Worm (Caenorhabditis elegans): ENCODE measurements around the gene ugt-5.

The ugt-5 gene

DNA sequence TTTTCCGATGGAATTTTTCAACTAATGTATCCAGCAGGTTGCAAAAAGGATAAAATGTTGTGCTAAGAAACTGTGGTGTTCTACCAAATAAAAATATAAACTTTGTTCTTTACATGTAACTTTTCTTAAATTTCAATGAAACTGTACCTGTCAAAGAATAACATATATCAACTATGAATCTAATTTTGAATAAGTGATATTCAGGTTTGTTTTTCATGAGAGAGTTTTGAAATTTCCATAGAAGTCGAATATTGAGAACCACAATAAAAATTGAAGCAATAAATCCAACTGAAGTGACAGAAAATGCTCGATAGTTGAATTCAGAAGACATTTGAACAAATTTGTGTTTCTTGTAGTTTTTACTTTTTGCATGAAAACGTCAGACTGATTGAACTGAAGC, 2.6 kb downstream of the ugt-5 start, which contains the start of gene srbc-43:
Gene srbc-43 (minus strand): TSS at position 331 of the 400 bp plus-strand sequence.
- TF ChIP-seq unc-62 (GFP tag; optimal IDR thresholded peaks at IDR 0.05) (no peak), nhr-43 (tag; optimal IDR thresholded peaks at IDR 0.05; ENCODE audit: poor library complexity, severe bottlenecking) (no peak), fos-1 (tag; optimal IDR thresholded peaks at IDR 0.05) (no peak)

DNA sequence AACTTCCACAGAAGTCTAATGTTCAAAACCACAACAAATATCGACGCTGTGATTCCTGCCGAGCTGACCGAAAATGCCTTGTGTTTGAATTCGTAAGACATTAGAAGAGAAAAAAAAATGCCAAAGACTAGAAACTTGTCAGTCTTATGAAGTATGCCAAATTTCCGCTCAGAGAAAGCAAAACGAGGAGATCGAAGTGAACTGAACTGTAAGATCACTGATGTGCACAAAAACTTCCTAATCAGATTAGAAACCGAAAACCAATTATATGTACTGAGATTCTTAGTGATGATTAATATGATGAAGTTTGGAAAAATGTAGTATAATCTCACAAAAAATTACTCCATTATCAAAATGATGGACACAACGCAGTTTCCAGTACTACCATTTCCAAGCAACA, 4.3 kb downstream of the ugt-5 start, which contains the start of gene srbc-44:
Gene srbc-44 (minus strand): TSS at position 101 of the 400 bp plus-strand sequence.
- no peak for TF ChIP-seq eor-1 (tag; optimal IDR thresholded peaks at IDR 0.05)
- TF ChIP-seq elt-2 (tag; optimal IDR thresholded peaks at IDR 0.05) = no peak
- TF ChIP-seq ztf-11 (tag; optimal IDR thresholded peaks at IDR 0.05) = no peak
- no peak for TF ChIP-seq ZK546.5 (tag; optimal IDR thresholded peaks at IDR 0.05)
- TF ChIP-seq aly-2 (tag; optimal IDR thresholded peaks at IDR 0.05) = no peak
- no peak for TF ChIP-seq unc-62 (GFP tag; optimal IDR thresholded peaks at IDR 0.05)
- TF ChIP-seq tbx-2 (tag; optimal IDR thresholded peaks at IDR 0.05) = no peak
- TF ChIP-seq fkh-10 (GFP tag; optimal IDR thresholded peaks at IDR 0.05) = no peak
- TF ChIP-seq pha-4 (tag; optimal IDR thresholded peaks at IDR 0.05) = no peak
- TF ChIP-seq lin-15B (tag; optimal IDR thresholded peaks at IDR 0.05) = no peak
- no peak for TF ChIP-seq skn-1 (tag; optimal IDR thresholded peaks at IDR 0.05)
- TF ChIP-seq ceh-9 (tag; optimal IDR thresholded peaks at IDR 0.05) = no peak
- no peak for TF ChIP-seq mdl-1 (tag; optimal IDR thresholded peaks at IDR 0.05)
- no peak for TF ChIP-seq jun-1 (tag; optimal IDR thresholded peaks at IDR 0.05)
- no peak for TF ChIP-seq elt-3 (tag; optimal IDR thresholded peaks at IDR 0.05)

DNA sequence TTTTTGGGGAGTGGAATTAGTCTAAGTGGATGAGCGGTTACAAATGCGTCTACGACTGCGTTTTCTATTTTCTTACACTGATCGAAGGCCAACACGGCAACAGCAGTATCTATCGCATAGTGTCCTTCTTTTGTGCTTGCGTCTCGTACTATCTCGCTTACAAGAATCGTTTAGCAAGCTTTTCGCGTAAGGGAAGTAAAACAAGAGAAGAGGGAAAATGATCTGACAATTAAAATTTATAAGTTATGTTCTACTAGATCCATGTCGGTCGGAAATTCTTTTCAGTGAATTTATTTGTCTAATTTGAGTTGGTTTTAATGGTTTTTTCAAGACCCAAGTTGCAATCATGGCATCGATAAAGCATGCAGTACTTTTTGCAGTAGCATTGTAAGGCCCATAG, 5.7 kb downstream of the ugt-5 start, which contains the start of gene fkb-4:
Gene fkb-4 (minus strand): TSS at position 101 of the 400 bp plus-strand sequence.
- TF ChIP-seq lsy-12 (tag; optimal IDR thresholded peaks at IDR 0.05) (no peak), nhr-43 (tag; optimal IDR thresholded peaks at IDR 0.05; ENCODE audit: poor library complexity, severe bottlenecking) (no peak), nhr-25 (tag; optimal IDR thresholded peaks at IDR 0.05) (peak; percentile 44)

DNA sequence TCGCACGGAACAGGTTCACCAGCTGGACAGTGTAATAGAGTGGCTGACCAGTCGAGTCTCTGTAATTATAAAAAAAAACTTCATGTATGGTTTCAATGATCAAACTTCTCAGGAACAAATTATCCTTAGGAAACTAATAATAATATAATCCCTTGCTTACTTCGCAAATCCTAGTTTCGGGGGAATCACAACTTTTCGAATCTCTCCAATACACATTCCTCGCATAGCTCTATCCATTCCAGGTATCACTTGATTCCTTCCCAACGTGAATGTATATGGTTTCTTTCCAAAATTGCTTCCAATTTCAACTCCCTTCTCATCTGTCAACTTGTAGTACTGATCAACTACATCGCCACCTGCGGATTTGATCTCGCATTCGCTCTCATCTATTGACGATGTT, 6.4 kb downstream of the ugt-5 start:
- TF ChIP-seq fos-1 (tag; optimal IDR thresholded peaks at IDR 0.05) (no peak), nhr-237 (tag; optimal IDR thresholded peaks at IDR 0.05) (no peak), daf-12 (tag; optimal IDR thresholded peaks at IDR 0.05) (no peak), elt-1 (tag; optimal IDR thresholded peaks at IDR 0.05) (no peak), unc-39 (tag; optimal IDR thresholded peaks at IDR 0.05) (no peak), unc-62 (GFP tag; optimal IDR thresholded peaks at IDR 0.05) (no peak), nhr-28 (tag; optimal IDR thresholded peaks at IDR 0.05) (no peak), ztf-11 (tag; optimal IDR thresholded peaks at IDR 0.05) (no peak), mml-1 (tag; optimal IDR thresholded peaks at IDR 0.05) (no peak), eor-1 (tag; optimal IDR thresholded peaks at IDR 0.05) (no peak), ceh-9 (tag; optimal IDR thresholded peaks at IDR 0.05) (no peak), nhr-43 (tag; optimal IDR thresholded peaks at IDR 0.05; ENCODE audit: poor library complexity, severe bottlenecking) (no peak), snpc-4 (tag; optimal IDR thresholded peaks at IDR 0.05) (no peak), egl-5 (tag; optimal IDR thresholded peaks at IDR 0.05) (no peak), zag-1 (tag; optimal IDR thresholded peaks at IDR 0.05) (no peak), pqm-1 (tag; optimal IDR thresholded peaks at IDR 0.05) (no peak), ceh-28 (tag; optimal IDR thresholded peaks at IDR 0.05) (no peak)

DNA sequence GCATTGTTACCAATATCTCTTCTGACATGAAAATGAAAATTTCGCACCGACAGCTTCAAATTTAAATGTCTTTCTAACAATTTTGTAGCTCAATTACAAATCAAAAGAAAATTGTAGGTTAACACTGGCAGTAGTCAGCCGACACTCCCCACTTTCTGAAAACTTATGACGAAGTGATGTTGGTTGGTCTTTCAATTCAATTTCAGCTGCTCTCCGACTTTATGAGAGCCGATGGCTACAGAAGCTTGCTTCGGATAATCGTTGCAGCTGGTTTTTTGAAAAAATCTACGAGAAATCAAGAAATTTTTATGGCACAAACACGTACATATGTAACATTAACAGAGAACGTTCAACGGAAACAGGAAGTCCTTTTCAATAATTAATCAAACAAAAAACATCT, 7.9 kb downstream of the ugt-5 start, which contains the start of gene sre-20:
Gene sre-20 (minus strand): TSS at position 101 of the 400 bp plus-strand sequence.
- no peak for TF ChIP-seq ama-1 (optimal IDR thresholded peaks at IDR 0.05)
- no peak for TF ChIP-seq daf-12 (tag; optimal IDR thresholded peaks at IDR 0.05)
- TF ChIP-seq nhr-77 (tag; optimal IDR thresholded peaks at IDR 0.05) = no peak

DNA sequence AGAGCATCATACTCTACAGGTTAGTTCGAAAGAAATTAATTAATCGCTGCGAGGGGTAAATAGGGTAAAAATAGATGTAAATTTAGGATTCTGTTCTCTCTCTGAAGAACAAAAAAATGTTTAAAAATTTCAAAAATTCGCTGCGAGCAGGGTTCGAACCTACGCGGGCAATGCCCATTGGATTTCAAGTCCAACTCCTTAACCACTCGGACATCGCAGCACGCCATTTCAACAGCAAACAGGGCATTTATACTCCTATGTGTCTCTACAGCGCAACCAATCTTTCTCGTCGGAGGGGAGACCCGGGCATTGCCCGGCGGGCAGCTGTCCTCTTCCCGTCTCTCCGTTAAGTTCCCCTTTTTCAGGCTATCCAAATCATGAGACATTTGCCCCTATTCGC, 12.5 kb downstream of the ugt-5 start:
- TF ChIP-seq elt-2 (tag; optimal IDR thresholded peaks at IDR 0.05) (peak; percentile 28), tbx-2 (tag; optimal IDR thresholded peaks at IDR 0.05) (peak; percentile 22), nhr-11 (tag; optimal IDR thresholded peaks at IDR 0.05) (no peak), nhr-23 (tag; optimal IDR thresholded peaks at IDR 0.05) (no peak), ceh-82 (tag; optimal IDR thresholded peaks at IDR 0.05) (peak; percentile 35), pha-4 (tag; optimal IDR thresholded peaks at IDR 0.05) (peak; percentile 33), lin-39 (tag; optimal IDR thresholded peaks at IDR 0.05) (peak; percentile 1), ztf-11 (tag; optimal IDR thresholded peaks at IDR 0.05) (no peak), lsy-12 (tag; optimal IDR thresholded peaks at IDR 0.05) (peak; percentile 57), hmg-11 (tag; optimal IDR thresholded peaks at IDR 0.05) (peak; percentile 64), fos-1 (tag; optimal IDR thresholded peaks at IDR 0.05) (no peak), fkh-10 (GFP tag; optimal IDR thresholded peaks at IDR 0.05) (no peak), pqm-1 (tag; optimal IDR thresholded peaks at IDR 0.05) (peak; percentile 7), nfya-1 (tag; optimal IDR thresholded peaks at IDR 0.05; ENCODE audit: insufficient read depth) (peak; percentile 49), egl-27 (tag; optimal IDR thresholded peaks at IDR 0.05) (no peak), nhr-43 (tag; optimal IDR thresholded peaks at IDR 0.05; ENCODE audit: poor library complexity, severe bottlenecking) (peak; percentile 29), elt-1 (tag; optimal IDR thresholded peaks at IDR 0.05) (no peak)

All from whole organism, L3 larva.